Worm (Caenorhabditis elegans): Measurements from ENCODE around the gene cest-8.

DNA sequence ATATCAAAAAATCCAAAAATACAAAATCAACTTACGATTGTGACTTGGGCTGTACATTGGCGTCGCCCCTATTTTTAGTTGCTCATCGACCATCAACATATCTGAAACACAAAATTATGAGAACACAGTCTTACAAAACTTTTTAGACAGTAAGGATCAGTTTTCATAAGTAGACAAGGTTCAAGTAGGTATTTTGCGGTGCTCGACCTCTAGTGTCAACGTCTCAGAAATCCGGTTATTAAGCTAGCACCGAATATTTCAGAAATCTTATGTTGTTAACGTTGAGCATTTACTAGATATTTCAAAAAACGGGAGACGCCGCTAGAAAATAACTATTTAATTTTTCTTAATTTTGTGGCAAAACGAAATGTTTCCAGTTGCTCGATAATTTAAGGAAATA lies 51.4 kb downstream of the cest-8 start, which contains the start of gene otpl-8:
- TF ChIP-seq pha-4 (tag; optimal IDR thresholded peaks at IDR 0.05) (no peak), mep-1 (tag; optimal IDR thresholded peaks at IDR 0.05) (no peak), lsy-2 (tag; optimal IDR thresholded peaks at IDR 0.05) (no peak), ztf-11 (tag; optimal IDR thresholded peaks at IDR 0.05) (no peak), unc-39 (tag; optimal IDR thresholded peaks at IDR 0.05) (no peak), snpc-4 (tag; optimal IDR thresholded peaks at IDR 0.05) (no peak)
